Fruit fly (Drosophila melanogaster): Measurements from ENCODE around the gene Ski6.

Ski6 gene

dm6 chr2L:13206077-13206668 lies 16.1 kb downstream of the Ski6 start (continued):
- no peak for TF ChIP-seq Hr51 (GFP tag; optimal IDR thresholded peaks at IDR 0.05)
- peak; percentile 55 for TF ChIP-seq exex (tag; optimal IDR thresholded peaks at IDR 0.05)
- no peak for TF ChIP-seq CG1603 (tag; optimal IDR thresholded peaks at IDR 0.05)
- TF ChIP-seq NfI (GFP tag; optimal IDR thresholded peaks at IDR 0.05) = no peak
- TF ChIP-seq CG10654 (GFP tag; optimal IDR thresholded peaks at IDR 0.05) = no peak
- TF ChIP-seq CG8478 (optimal IDR thresholded peaks at IDR 0.05) = no peak
- TF ChIP-seq CG17802 (tag; optimal IDR thresholded peaks at IDR 0.05) = no peak
- no peak for TF ChIP-seq wor (GFP tag; IDR thresholded peaks at IDR 0.05)
- TF ChIP-seq GATAe (GFP tag; conservative IDR thresholded peaks at IDR 0.05) = no peak
- TF ChIP-seq CG14667 (GFP tag; IDR thresholded peaks at IDR 0.05) = no peak
- peak; percentile 93 for TF ChIP-seq cwo (GFP tag; optimal IDR thresholded peaks at IDR 0.05)
- no peak for TF ChIP-seq CG7271 (tag; optimal IDR thresholded peaks at IDR 0.05)
- TF ChIP-seq CG10959 (GFP tag; IDR thresholded peaks at IDR 0.05) = no peak
- TF ChIP-seq ac (GFP tag; optimal IDR thresholded peaks at IDR 0.05) = no peak
- no peak for TF ChIP-seq nerfin-1 (tag; optimal IDR thresholded peaks at IDR 0.05)
- no peak for TF ChIP-seq toy (GFP tag; IDR thresholded peaks at IDR 0.05)
- no peak for TF ChIP-seq CG3838 (GFP tag; optimal IDR thresholded peaks at IDR 0.05)
- TF ChIP-seq pho (GFP tag; optimal IDR thresholded peaks at IDR 0.05) = no peak
- no peak for TF ChIP-seq CG14860 (GFP tag; IDR thresholded peaks at IDR 0.05; ENCODE audit: partially characterized antibody)
- TF ChIP-seq HmgZ (tag; optimal IDR thresholded peaks at IDR 0.05) = peak; percentile 50
- no peak for TF ChIP-seq CG10274 (GFP tag; optimal IDR thresholded peaks at IDR 0.05)
- TF ChIP-seq CG8924 (tag; optimal IDR thresholded peaks at IDR 0.05) = no peak
- peak; percentile 37 for TF ChIP-seq CG13894 (tag; optimal IDR thresholded peaks at IDR 0.05)
- TF ChIP-seq CG15601 (tag; optimal IDR thresholded peaks at IDR 0.05) = no peak
- no peak for TF ChIP-seq fd96Cb (tag; optimal IDR thresholded peaks at IDR 0.05)
- no peak for TF ChIP-seq jumu (GFP tag; optimal IDR thresholded peaks at IDR 0.05)
- TF ChIP-seq sd (tag; optimal IDR thresholded peaks at IDR 0.05) = peak; percentile 81
- peak; percentile 32 for TF ChIP-seq Meics (GFP tag; optimal IDR thresholded peaks at IDR 0.05)
- TF ChIP-seq dati (GFP tag; IDR thresholded peaks at IDR 0.05) = no peak
- no peak for TF ChIP-seq CG4424 (GFP tag; optimal IDR thresholded peaks at IDR 0.05)
- TF ChIP-seq Antp (GFP tag; optimal IDR thresholded peaks at IDR 0.05) = no peak
- TF ChIP-seq CG14965 (GFP tag; optimal IDR thresholded peaks at IDR 0.05; ENCODE audit: borderline replicate concordance) = no peak
- no peak for TF ChIP-seq BEAF-32 (GFP tag; optimal IDR thresholded peaks at IDR 0.05)
- TF ChIP-seq CG16815 (GFP tag; optimal IDR thresholded peaks at IDR 0.05) = no peak
- peak; percentile 18 for TF ChIP-seq lilli (GFP tag; optimal IDR thresholded peaks at IDR 0.05)
- TF ChIP-seq knrl (GFP tag; IDR thresholded peaks at IDR 0.05; ENCODE audit: partially characterized antibody) = no peak
- no peak for TF ChIP-seq prd (optimal IDR thresholded peaks at IDR 0.05)
- TF ChIP-seq prd (GFP tag; IDR thresholded peaks at IDR 0.05) = no peak
- TF ChIP-seq Dip3 (GFP tag; optimal IDR thresholded peaks at IDR 0.05) = no peak
- peak; percentile 62 for TF ChIP-seq grn (GFP tag; optimal IDR thresholded peaks at IDR 0.05)
- TF ChIP-seq MTF-1 (GFP tag; optimal IDR thresholded peaks at IDR 0.05; ENCODE audit: borderline replicate concordance) = no peak
- peak; percentile 69; the same call in 1 of the 2 replicates for TF ChIP-seq Adf1 (GFP tag; IDR thresholded peaks at IDR 0.05)
- no peak for TF ChIP-seq CG31224 (GFP tag; IDR thresholded peaks at IDR 0.05)
- TF ChIP-seq onecut (GFP tag; IDR thresholded peaks at IDR 0.05) = no peak
- TF ChIP-seq NK7.1 (GFP tag; optimal IDR thresholded peaks at IDR 0.05) = no peak
- no peak for TF ChIP-seq CG18764 (GFP tag; optimal IDR thresholded peaks at IDR 0.05)
- TF ChIP-seq sug (tag; optimal IDR thresholded peaks at IDR 0.05) = peak; percentile 98
- no peak for TF ChIP-seq CG14710 (tag; optimal IDR thresholded peaks at IDR 0.05)
- TF ChIP-seq CG6683 (GFP tag; optimal IDR thresholded peaks at IDR 0.05) = peak; percentile 26
- TF ChIP-seq CG7786 (GFP tag; optimal IDR thresholded peaks at IDR 0.05) = peak; percentile 29
- no peak for TF ChIP-seq CG11560 (tag; IDR thresholded peaks at IDR 0.05)

Measured in whole organism, embryonic.